Worm (Caenorhabditis elegans) whole organism, L4 larva: ENCODE data around the gene sipa-1.

ENCODE experiments used
- ceh-82 ChIP-seq: sonication (generic microtip); optimal IDR thresholded peaks from 2 replicates; lab custom pipeline; 2017; ENCODE audit warnings: missing biosample characterization, missing genetic modification characterization
- lim-7 ChIP-seq: fragments of 200-800 bp; sonication (Bioruptor generic); IDR thresholded peaks from 2 replicates; pipeline ENCODE4 v1.3.6; 2022; ENCODE audit warnings: missing genetic modification characterization, missing compliant biosample characterization
- pha-4 ChIP-seq, 2 experiments: fragments of 150-350 bp in 1 of 2; fragments of 200-800 bp in 1 of 2; sonication (Bioruptor generic) in 1 of 2; IDR thresholded peaks in 1 of 2; optimal IDR thresholded peaks in 1 of 2; 2 replicates each; pipeline versions ENCODE4 v1.3.6 to Lab custom; 2014 to 2022; ENCODE audit warnings: missing genetic modification characterization in 2 of 2, missing genetic modification reagents in 2 of 2, missing biosample characterization in 1 of 2, missing compliant biosample characterization in 1 of 2
- vab-7 ChIP-seq: fragments of 200-800 bp; sonication (Bioruptor generic); IDR thresholded peaks from 2 replicates; pipeline ENCODE4 v1.3.6; 2022; ENCODE audit warnings: missing genetic modification reagents, missing genetic modification characterization, missing compliant biosample characterization

ce11 chrV:11686877-11687276, 49.8 kb upstream of the sipa-1 start, which contains the start of gene W05E10.2:
- no peak for TF ChIP-seq lim-7 (GFP tag; lab: Robert Waterston, UW)
- TF ChIP-seq vab-7, result no peak
- TF ChIP-seq ceh-82, result no peak
- TF ChIP-seq pha-4 (GFP tag; IDR thresholded peaks at IDR 0.05; lab: Robert Waterston, UW), result no peak
- no peak for TF ChIP-seq pha-4 (tag; optimal IDR thresholded peaks at IDR 0.05; lab: Kevin White, UChicago)
